Worm (Caenorhabditis elegans) whole organism, L4/young adult: ENCODE measurements around the gene Y54G2A.15.

Experiments used
- W03F9.2 ChIP-seq: fragments of 150-350 bp; optimal IDR thresholded peaks from 2 replicates; lab custom pipeline; 2014; ENCODE audit warnings: missing biosample characterization, missing genetic modification characterization
- dao-5 ChIP-seq: sonication (generic microtip); optimal IDR thresholded peaks from 2 replicates; lab custom pipeline; 2016; ENCODE audit warnings: missing genotype, missing genetic modification characterization, moderate library complexity, missing compliant biosample characterization
- him-1 ChIP-seq: sonication (generic microtip); optimal IDR thresholded peaks from 2 replicates; lab custom pipeline; 2016; ENCODE audit warnings: missing genotype, missing genetic modification reagents, missing genetic modification characterization, missing compliant biosample characterization

ce11 chrIV:2820408-2820807 is 23.4 kb downstream of the Y54G2A.15 start, which contains the start of gene Y54G2A.37:
- TF ChIP-seq him-1 (tag; lab: Kevin White, UChicago): no peak
- TF ChIP-seq dao-5 (tag; lab: Kevin White, UChicago): no peak
- no peak for TF ChIP-seq W03F9.2 (tag; lab: Kevin White, UChicago)
